Worm (Caenorhabditis elegans) whole organism, late embryonic: Measurements from ENCODE around the gene rab-7.

Experiments used
- C08G9.2 ChIP-seq: sonication (generic microtip); optimal IDR thresholded peaks from 2 replicates; lab custom pipeline; 2016; ENCODE audit warnings: mild to moderate bottlenecking, missing genetic modification characterization, moderate library complexity, missing compliant biosample characterization
- C38D4.7 ChIP-seq: fragments of 200-800 bp; sonication (Bioruptor generic); optimal IDR thresholded peaks from 2 replicates; lab custom pipeline; 2018; ENCODE audit warnings: mild to moderate bottlenecking, missing genetic modification characterization, moderate library complexity, missing compliant biosample characterization
- F13H6.1 ChIP-seq: sonication (generic microtip); optimal IDR thresholded peaks from 2 replicates; lab custom pipeline; 2016; ENCODE audit warnings: missing genetic modification characterization, missing compliant biosample characterization
- K02D7.2 ChIP-seq: sonication (generic microtip); optimal IDR thresholded peaks from 2 replicates; lab custom pipeline; 2017; ENCODE audit warnings: mild to moderate bottlenecking, missing genetic modification characterization, missing compliant biosample characterization
- K09A11.1 ChIP-seq: sonication (generic microtip); optimal IDR thresholded peaks from 2 replicates; lab custom pipeline; 2017; ENCODE audit warnings: antibody characterized with exemption, mild to moderate bottlenecking, missing genetic modification characterization, missing compliant biosample characterization; ENCODE audit not compliant: insufficient read depth
- T23F11.4 ChIP-seq: fragments of 200-800 bp; sonication (Bioruptor generic); optimal IDR thresholded peaks from 2 replicates; lab custom pipeline; 2018; ENCODE audit warnings: mild to moderate bottlenecking, missing genetic modification characterization, missing compliant biosample characterization
- ahr-1 ChIP-seq: sonication (generic microtip); optimal IDR thresholded peaks from 2 replicates; lab custom pipeline; 2016; ENCODE audit warnings: missing genetic modification characterization, missing compliant biosample characterization
- ama-1 ChIP-seq: fragments of 150-350 bp; optimal IDR thresholded peaks from 2 replicates; lab custom pipeline; 2014
- ceh-19 ChIP-seq: fragments of 200-800 bp; sonication (Bioruptor generic); optimal IDR thresholded peaks from 2 replicates; lab custom pipeline; 2018; ENCODE audit warnings: mild to moderate bottlenecking, missing genetic modification characterization, missing compliant biosample characterization
- ceh-2 ChIP-seq: sonication (generic microtip); optimal IDR thresholded peaks from 2 replicates; lab custom pipeline; 2016; ENCODE audit warnings: missing genotype, missing genetic modification characterization, missing compliant biosample characterization
- ceh-22 ChIP-seq: sonication (generic microtip); optimal IDR thresholded peaks from 2 replicates; lab custom pipeline; 2017; ENCODE audit warnings: missing biosample characterization, missing genetic modification characterization
- ceh-30 ChIP-seq: fragments of 150-350 bp; optimal IDR thresholded peaks from 2 replicates; lab custom pipeline; 2014; ENCODE audit warnings: missing biosample characterization, missing genetic modification characterization
- ceh-34 ChIP-seq: sonication (generic microtip); optimal IDR thresholded peaks from 2 replicates; lab custom pipeline; 2016; ENCODE audit warnings: mild to moderate bottlenecking, missing genetic modification characterization, missing compliant biosample characterization
- ceh-45 ChIP-seq: fragments of 200-800 bp; sonication (Bioruptor generic); IDR thresholded peaks from 2 replicates; pipeline ENCODE4 v1.3.6; 2022; ENCODE audit warnings: missing genetic modification reagents, missing genetic modification characterization, missing compliant biosample characterization
- ceh-6 ChIP-seq: fragments of 200-800 bp; sonication (Bioruptor generic); optimal IDR thresholded peaks from 2 replicates; lab custom pipeline; 2018; ENCODE audit warnings: mild to moderate bottlenecking, missing genetic modification characterization, missing compliant biosample characterization
- ceh-9 ChIP-seq: sonication (generic microtip); optimal IDR thresholded peaks from 2 replicates; lab custom pipeline; 2016; ENCODE audit warnings: mild to moderate bottlenecking, missing genetic modification characterization, inconsistent platforms, missing compliant biosample characterization
- che-1 ChIP-seq: sonication (generic microtip); optimal IDR thresholded peaks from 2 replicates; lab custom pipeline; 2016; ENCODE audit warnings: mild to moderate bottlenecking, missing genetic modification characterization, missing compliant biosample characterization
- dve-1 ChIP-seq: sonication (generic microtip); optimal IDR thresholded peaks from 2 replicates; lab custom pipeline; 2017; ENCODE audit warnings: antibody characterized with exemption, mild to moderate bottlenecking, missing genetic modification characterization, missing compliant biosample characterization
- elt-2 ChIP-seq: sonication (generic microtip); optimal IDR thresholded peaks from 2 replicates; lab custom pipeline; 2016; ENCODE audit warnings: missing genetic modification reagents, missing genetic modification characterization, missing compliant biosample characterization
- elt-4 ChIP-seq: sonication (generic microtip); optimal IDR thresholded peaks from 2 replicates; lab custom pipeline; 2016; ENCODE audit warnings: missing genetic modification characterization, missing compliant biosample characterization
- eyg-1 ChIP-seq: sonication (generic microtip); optimal IDR thresholded peaks from 2 replicates; lab custom pipeline; 2016; ENCODE audit warnings: missing genotype, missing genetic modification characterization, missing compliant biosample characterization
- fkh-10 ChIP-seq: fragments of 150-350 bp; optimal IDR thresholded peaks from 2 replicates; lab custom pipeline; 2014; ENCODE audit warnings: missing biosample characterization, missing genetic modification reagents, missing genetic modification characterization
- gmeb-2 ChIP-seq: sonication (generic microtip); optimal IDR thresholded peaks from 2 replicates; lab custom pipeline; 2016; ENCODE audit warnings: missing genetic modification characterization, inconsistent platforms, missing compliant biosample characterization
- hlh-13 ChIP-seq: fragments of 200-800 bp; sonication (Bioruptor generic); optimal IDR thresholded peaks from 2 replicates; lab custom pipeline; 2018; ENCODE audit warnings: mild to moderate bottlenecking, missing genetic modification characterization, missing compliant biosample characterization
- hlh-30 ChIP-seq: sonication (generic microtip); optimal IDR thresholded peaks from 2 replicates; lab custom pipeline; 2017; ENCODE audit warnings: antibody characterized with exemption, missing genetic modification characterization, missing compliant biosample characterization; ENCODE audit not compliant: insufficient read depth
- hlh-8 ChIP-seq: sonication (generic microtip); optimal IDR thresholded peaks from 2 replicates; lab custom pipeline; 2016; ENCODE audit warnings: missing genotype, missing genetic modification characterization, missing compliant biosample characterization
- lim-6 ChIP-seq: sonication (generic microtip); optimal IDR thresholded peaks from 2 replicates; lab custom pipeline; 2016; ENCODE audit warnings: missing genetic modification characterization, missing compliant biosample characterization
- lin-11 ChIP-seq: fragments of 200-800 bp; sonication (Bioruptor generic); optimal IDR thresholded peaks from 2 replicates; lab custom pipeline; 2018; ENCODE audit warnings: mild to moderate bottlenecking, missing genetic modification characterization, missing compliant biosample characterization
- mec-3 ChIP-seq: sonication (generic microtip); optimal IDR thresholded peaks from 2 replicates; lab custom pipeline; 2016; ENCODE audit warnings: borderline replicate concordance, missing genetic modification characterization, missing compliant biosample characterization
- nhr-11 ChIP-seq: fragments of 150-350 bp; optimal IDR thresholded peaks from 2 replicates; lab custom pipeline; 2014; ENCODE audit warnings: missing biosample characterization, missing genetic modification characterization
- nhr-232 ChIP-seq: sonication (generic microtip); optimal IDR thresholded peaks from 2 replicates; lab custom pipeline; 2016; ENCODE audit warnings: missing genetic modification characterization, missing compliant biosample characterization
- npax-4 ChIP-seq: sonication (generic microtip); optimal IDR thresholded peaks from 2 replicates; lab custom pipeline; 2016; ENCODE audit warnings: missing genetic modification characterization, missing compliant biosample characterization
- pat-9 ChIP-seq: fragments of 200-800 bp; sonication (Bioruptor generic); optimal IDR thresholded peaks from 2 replicates; lab custom pipeline; 2018; ENCODE audit warnings: mild to moderate bottlenecking, missing genetic modification characterization, moderate library complexity, missing compliant biosample characterization
- pha-2 ChIP-seq: sonication (generic microtip); optimal IDR thresholded peaks from 2 replicates; lab custom pipeline; 2017; ENCODE audit warnings: mild to moderate bottlenecking, missing genetic modification characterization, missing compliant biosample characterization
- pqm-1 ChIP-seq: sonication (generic microtip); optimal IDR thresholded peaks from 2 replicates; lab custom pipeline; 2016; ENCODE audit warnings: missing genetic modification characterization, missing compliant biosample characterization
- pros-1 ChIP-seq: fragments of 150-350 bp; optimal IDR thresholded peaks from 2 replicates; lab custom pipeline; 2014; ENCODE audit warnings: missing biosample characterization, missing genetic modification reagents, missing genetic modification characterization
- ref-2 ChIP-seq: sonication (generic microtip); optimal IDR thresholded peaks from 2 replicates; lab custom pipeline; 2016; ENCODE audit warnings: missing genetic modification characterization, missing compliant biosample characterization
- rnt-1 ChIP-seq: sonication (generic microtip); optimal IDR thresholded peaks from 2 replicates; lab custom pipeline; 2016; ENCODE audit warnings: missing genetic modification characterization, missing compliant biosample characterization
- sdc-2 ChIP-seq: sonication (generic microtip); optimal IDR thresholded peaks from 2 replicates; lab custom pipeline; 2016; ENCODE audit warnings: missing genotype, missing genetic modification characterization, missing compliant biosample characterization
- sox-4 ChIP-seq: sonication (generic microtip); optimal IDR thresholded peaks from 2 replicates; lab custom pipeline; 2017; ENCODE audit warnings: mild to moderate bottlenecking, missing genetic modification characterization, inconsistent platforms, missing compliant biosample characterization
- syd-9 ChIP-seq: sonication (generic microtip); optimal IDR thresholded peaks from 2 replicates; lab custom pipeline; 2016; ENCODE audit warnings: mild to moderate bottlenecking, missing genetic modification characterization, moderate library complexity, missing compliant biosample characterization
- tbx-2 ChIP-seq: sonication (generic microtip); optimal IDR thresholded peaks from 2 replicates; lab custom pipeline; 2016; ENCODE audit warnings: missing genetic modification characterization, missing compliant biosample characterization
- tbx-7 ChIP-seq: sonication (generic microtip); optimal IDR thresholded peaks from 2 replicates; lab custom pipeline; 2016; ENCODE audit warnings: missing genotype, missing genetic modification characterization, missing compliant biosample characterization
- ttx-3 ChIP-seq: sonication (generic microtip); optimal IDR thresholded peaks from 2 replicates; lab custom pipeline; 2016; ENCODE audit warnings: missing genetic modification reagents, missing genetic modification characterization, missing compliant biosample characterization
- unc-42 ChIP-seq: sonication (generic microtip); optimal IDR thresholded peaks from 2 replicates; lab custom pipeline; 2016; ENCODE audit warnings: missing genotype, missing genetic modification characterization, missing compliant biosample characterization
- unc-55 ChIP-seq: sonication (generic microtip); optimal IDR thresholded peaks from 2 replicates; lab custom pipeline; 2017; ENCODE audit warnings: missing biosample characterization, missing genetic modification reagents, missing genetic modification characterization
- zip-5 ChIP-seq: sonication (generic microtip); optimal IDR thresholded peaks from 2 replicates; lab custom pipeline; 2016; ENCODE audit warnings: missing genetic modification characterization, missing compliant biosample characterization
- ztf-16 ChIP-seq: sonication (generic microtip); optimal IDR thresholded peaks from 2 replicates; lab custom pipeline; 2017; ENCODE audit warnings: missing genetic modification characterization, missing compliant biosample characterization

Gene rab-7

DNA sequence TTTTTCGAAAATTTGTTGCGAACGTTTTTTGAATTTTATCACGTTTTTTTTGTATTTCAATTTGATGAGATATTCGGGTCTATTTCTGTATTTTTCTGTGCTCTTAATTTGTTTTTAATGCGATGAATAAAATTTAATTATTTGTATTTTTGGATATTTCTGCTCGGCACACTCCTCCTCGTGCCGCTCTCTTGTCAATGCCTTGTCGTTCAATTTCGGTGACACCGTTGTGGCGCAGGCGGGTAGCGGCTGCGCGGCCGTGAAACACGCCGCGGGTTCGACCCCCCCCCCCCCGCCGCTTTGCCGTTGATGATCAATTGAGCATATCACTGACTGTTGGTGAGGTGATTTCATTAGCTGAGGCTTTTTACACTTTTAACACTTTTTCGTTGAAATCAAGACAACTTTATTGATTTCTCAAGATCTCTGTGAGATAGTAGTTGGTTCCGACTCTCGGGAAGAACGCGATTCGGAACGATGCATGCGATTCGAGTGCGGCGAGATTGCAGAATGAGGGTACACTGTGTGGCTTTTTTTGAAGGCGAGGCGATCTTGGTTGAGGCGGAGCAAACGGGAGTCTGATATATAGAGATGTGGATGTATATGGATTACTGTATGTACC is 6.0 kb downstream of the rab-7 start (continued):
- peak; percentile 89 for TF ChIP-seq fkh-10 (GFP tag; lab: Kevin White, UChicago)

DNA sequence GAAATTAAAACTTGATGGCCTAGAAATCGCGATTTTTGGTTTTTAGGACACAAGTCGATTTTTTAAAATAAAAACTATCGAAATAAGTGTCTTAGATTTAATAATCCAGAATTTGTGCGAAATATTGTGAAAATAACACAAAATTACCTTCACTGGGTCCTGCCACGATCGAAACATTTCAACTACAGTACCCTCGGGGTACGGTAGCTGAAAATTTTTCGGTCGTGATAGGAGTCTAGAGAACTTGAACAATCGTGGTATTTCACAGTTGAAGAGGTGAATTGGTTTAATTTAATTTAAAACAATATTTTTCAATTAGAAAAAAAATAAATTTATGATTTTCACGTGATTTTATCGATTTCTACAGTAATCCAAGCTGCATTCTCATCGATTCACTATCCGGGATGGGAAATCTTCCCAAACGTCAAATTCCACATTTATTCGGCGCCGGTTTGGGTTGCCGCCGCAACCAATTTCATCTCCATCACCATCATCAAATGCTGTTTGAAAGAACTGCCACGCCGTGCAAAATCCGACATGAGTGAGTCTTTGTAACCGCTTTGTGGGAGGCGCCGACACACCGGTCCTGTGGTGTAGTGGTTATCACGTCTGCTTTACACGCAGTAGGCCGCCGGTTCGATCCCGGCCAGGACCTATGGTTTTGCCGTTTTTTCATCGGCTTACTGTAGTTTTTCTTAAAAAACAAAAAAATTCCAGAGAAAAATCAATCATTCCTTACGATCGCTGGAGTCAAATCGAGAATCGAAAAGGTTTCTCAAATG is 7.7 kb downstream of the rab-7 start:
- peak; percentile 38 for TF ChIP-seq tbx-2 (tag; lab: Kevin White, UChicago)
- TF ChIP-seq gmeb-2 (tag; lab: Kevin White, UChicago) = peak; percentile 53
- TF ChIP-seq che-1 (tag; lab: Kevin White, UChicago) = peak; percentile 54
- no peak for TF ChIP-seq hlh-30 (tag; lab: Kevin White, UChicago)
- TF ChIP-seq hlh-13 (GFP tag; lab: Kevin White, UChicago) = peak; percentile 48
- TF ChIP-seq mec-3 (tag; lab: Kevin White, UChicago) = no peak
- TF ChIP-seq pat-9 (tag; lab: Kevin White, UChicago) = peak; percentile 60
- no peak for TF ChIP-seq ceh-9 (tag; lab: Kevin White, UChicago)
- TF ChIP-seq syd-9 (tag; lab: Kevin White, UChicago) = no peak
- peak; percentile 19 for TF ChIP-seq ceh-2 (tag; lab: Kevin White, UChicago)
- TF ChIP-seq ceh-22 (tag; lab: Kevin White, UChicago) = no peak
- TF ChIP-seq F13H6.1 (tag; lab: Kevin White, UChicago) = no peak
- no peak for TF ChIP-seq unc-55 (GFP tag; lab: Kevin White, UChicago)
- TF ChIP-seq unc-42 (tag; lab: Kevin White, UChicago) = peak; percentile 1
- TF ChIP-seq ama-1 = no peak
- no peak for TF ChIP-seq pros-1
- peak; percentile 66 for TF ChIP-seq sox-4
- no peak for TF ChIP-seq hlh-8 (tag; lab: Kevin White, UChicago)
- peak; percentile 22 for TF ChIP-seq lin-11 (tag; lab: Kevin White, UChicago)
- TF ChIP-seq nhr-232 = peak; percentile 48
- peak; percentile 63 for TF ChIP-seq ref-2 (tag; lab: Kevin White, UChicago)
- peak; percentile 34 for TF ChIP-seq T23F11.4
- TF ChIP-seq pqm-1 (tag; lab: Kevin White, UChicago) = no peak
- peak; percentile 2 for TF ChIP-seq zip-5 (tag; lab: Kevin White, UChicago)
- TF ChIP-seq nhr-11 = no peak
- TF ChIP-seq eyg-1 (tag; lab: Kevin White, UChicago) = no peak
- peak; percentile 11 for TF ChIP-seq ceh-34 (tag; lab: Kevin White, UChicago)
- TF ChIP-seq ceh-19 (GFP tag; lab: Kevin White, UChicago) = peak; percentile 49
- peak; percentile 42 for TF ChIP-seq C38D4.7
- TF ChIP-seq ceh-45 = no peak
- TF ChIP-seq lim-6 (tag; lab: Kevin White, UChicago) = no peak
- TF ChIP-seq dve-1 = no peak
- no peak for TF ChIP-seq ceh-30
- peak; percentile 36 for TF ChIP-seq K09A11.1 (tag; lab: Kevin White, UChicago)
- TF ChIP-seq rnt-1 (tag; lab: Kevin White, UChicago) = peak; percentile 58
- TF ChIP-seq elt-4 = no peak
- peak; percentile 60 for TF ChIP-seq ceh-6 (GFP tag; lab: Kevin White, UChicago)
- peak; percentile 45 for TF ChIP-seq sdc-2
- no peak for TF ChIP-seq ahr-1 (tag; lab: Kevin White, UChicago)
- TF ChIP-seq pha-2 = peak; percentile 23
- TF ChIP-seq C08G9.2 (tag; lab: Kevin White, UChicago) = peak; percentile 3
- no peak for TF ChIP-seq npax-4
- peak; percentile 42 for TF ChIP-seq ttx-3
- peak; percentile 22 for TF ChIP-seq ztf-16 (tag; lab: Kevin White, UChicago)
- peak; percentile 65 for TF ChIP-seq elt-2
- no peak for TF ChIP-seq tbx-7 (tag; lab: Kevin White, UChicago)
- no peak for TF ChIP-seq fkh-10 (GFP tag; lab: Kevin White, UChicago)
- TF ChIP-seq K02D7.2 (tag; lab: Kevin White, UChicago) = no peak
